Worm (Caenorhabditis elegans): ENCODE data around the gene ugt-67.

- TF ChIP-seq ces-1 (GFP tag; optimal IDR thresholded peaks at IDR 0.05) (no peak), snpc-4 (tag; optimal IDR thresholded peaks at IDR 0.05) (no peak), ceh-88 (GFP tag; IDR thresholded peaks at IDR 0.05) (no peak), zag-1 (tag; optimal IDR thresholded peaks at IDR 0.05) (no peak), nhr-12 (tag; optimal IDR thresholded peaks at IDR 0.05) (no peak), nhr-11 (tag; optimal IDR thresholded peaks at IDR 0.05) (no peak), ama-1 (optimal IDR thresholded peaks at IDR 0.05) (no peak), unc-130 (tag; optimal IDR thresholded peaks at IDR 0.05) (no peak), ztf-11 (tag; optimal IDR thresholded peaks at IDR 0.05) (no peak), hpl-2 (GFP tag; optimal IDR thresholded peaks at IDR 0.05) (no peak)
Observed at ce11 chrV:4918091-4918624, 17.0 kb downstream of the ugt-67 start, which contains the start of gene C02E7.7.

Measured in whole organism, L1 larva.